Worm (Caenorhabditis elegans): ENCODE results near the gene R10E9.2.

DNA sequence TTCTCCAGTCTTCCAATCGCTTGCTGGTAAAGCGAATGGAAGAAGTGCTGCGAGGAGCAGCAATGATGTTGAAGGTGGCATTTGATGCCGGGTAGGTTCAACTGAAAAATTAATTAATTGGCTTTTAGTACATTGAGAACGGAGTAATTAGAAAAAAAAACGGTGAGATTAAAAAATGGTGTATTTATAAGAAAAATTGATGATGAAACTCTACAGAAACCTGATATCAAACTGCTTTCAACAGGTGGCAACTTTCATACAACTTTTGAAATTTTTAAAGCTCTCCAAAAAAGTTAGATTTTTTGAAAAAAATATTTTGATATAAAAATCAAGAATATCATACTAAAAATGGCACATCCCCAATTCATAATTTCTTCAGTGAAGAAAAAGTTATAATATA is 50.1 kb downstream of the R10E9.2 start, which contains the start of gene pat-3:
- TF ChIP-seq nhr-28 (tag; optimal IDR thresholded peaks at IDR 0.05) (no peak), blmp-1 (tag; optimal IDR thresholded peaks at IDR 0.05) (no peak), nhr-76 (tag; optimal IDR thresholded peaks at IDR 0.05) (no peak), unc-39 (tag; optimal IDR thresholded peaks at IDR 0.05) (no peak), elt-1 (tag; optimal IDR thresholded peaks at IDR 0.05; ENCODE audit: borderline replicate concordance, insufficient read depth) (no peak), bed-3 (GFP tag; optimal IDR thresholded peaks at IDR 0.05) (no peak), pha-4 (tag; optimal IDR thresholded peaks at IDR 0.05) (no peak), M03D4.4 (tag; optimal IDR thresholded peaks at IDR 0.05) (no peak), ztf-11 (tag; optimal IDR thresholded peaks at IDR 0.05) (no peak), lin-32 (GFP tag; optimal IDR thresholded peaks at IDR 0.05) (no peak), drap-1 (GFP tag; optimal IDR thresholded peaks at IDR 0.05) (no peak), elt-3 (tag; optimal IDR thresholded peaks at IDR 0.05) (no peak)

Data from whole organism, mixed stage, embryonic.